Fruit fly (Drosophila melanogaster) whole organism, wandering third instar larva: ENCODE measurements around the gene DNaseII.

ENCODE experiments used
- Abd-B ChIP-seq: fragments of >200 bp; optimal IDR thresholded peaks from 2 replicates; lab custom pipeline; 2017; ENCODE audit warnings: missing biosample characterization, missing genetic modification characterization
- CG32264 ChIP-seq: fragments of 200-800 bp; sonication (Bioruptor generic); optimal IDR thresholded peaks from 2 replicates; lab custom pipeline; 2016; ENCODE audit warnings: missing biosample characterization, missing genetic modification characterization
- CG9705 ChIP-seq: fragments of 200-800 bp; sonication (Bioruptor generic); optimal IDR thresholded peaks from 2 replicates; lab custom pipeline; 2018; ENCODE audit warnings: missing biosample characterization, mild to moderate bottlenecking, missing genetic modification characterization
- CrebA ChIP-seq: fragments of 200-800 bp; sonication (Bioruptor generic); optimal IDR thresholded peaks from 2 replicates; lab custom pipeline; 2016; ENCODE audit warnings: missing biosample characterization, mild to moderate bottlenecking, missing genetic modification characterization, borderline replicate concordance
- Dfd ChIP-seq: fragments of >200 bp; optimal IDR thresholded peaks from 2 replicates; lab custom pipeline; 2017; ENCODE audit warnings: missing biosample characterization, missing genetic modification characterization
- GATAd ChIP-seq: sonication (Bioruptor generic); optimal IDR thresholded peaks from 2 replicates; lab custom pipeline; 2016; ENCODE audit warnings: missing biosample characterization, missing genetic modification characterization
- HLH106 ChIP-seq: fragments of 200-800 bp; optimal IDR thresholded peaks from 3 replicates; lab custom pipeline; 2019; ENCODE audit warnings: missing biosample characterization, mild to moderate bottlenecking, missing genetic modification characterization, moderate library complexity
- Hnf4 ChIP-seq: fragments of 200-800 bp; sonication (Bioruptor generic); optimal IDR thresholded peaks from 2 replicates; lab custom pipeline; 2016; ENCODE audit warnings: missing biosample characterization, mild to moderate bottlenecking, missing genetic modification characterization
- Hr78 ChIP-seq: fragments of >200 bp; optimal IDR thresholded peaks from 2 replicates; lab custom pipeline; 2017; ENCODE audit warnings: missing biosample characterization, missing genetic modification characterization
- Jra ChIP-seq: sonication (Bioruptor generic); optimal IDR thresholded peaks from 2 replicates; lab custom pipeline; 2016; ENCODE audit warnings: missing biosample characterization, missing genetic modification characterization
- Mio ChIP-seq: sonication (Bioruptor generic); optimal IDR thresholded peaks from 2 replicates; lab custom pipeline; 2016; ENCODE audit warnings: missing biosample characterization, missing genetic modification characterization
- Myc ChIP-seq: fragments of >200 bp; optimal IDR thresholded peaks from 2 replicates; lab custom pipeline; 2017
- N ChIP-seq: fragments of >200 bp; optimal IDR thresholded peaks from 2 replicates; lab custom pipeline; 2018; ENCODE audit warnings: missing biosample characterization, missing external identifiers, missing genetic modification characterization
- OdsH ChIP-seq: fragments of 200-800 bp; sonication (Bioruptor generic); optimal IDR thresholded peaks from 2 replicates; lab custom pipeline; 2016; ENCODE audit warnings: missing biosample characterization, mild to moderate bottlenecking, missing genetic modification characterization
- Rel ChIP-seq, 2 experiments: fragments of 200-800 bp; sonication (Bioruptor generic) in 1 of 2; optimal IDR thresholded peaks; 2 replicates in 1 of 2; 3 replicates in 1 of 2; lab custom pipeline; 2016 to 2019; ENCODE audit warnings: mild to moderate bottlenecking in 2 of 2, missing biosample characterization in 2 of 2, missing genetic modification characterization in 2 of 2, moderate library complexity in 1 of 2
- Sp1 ChIP-seq: fragments of 200-800 bp; sonication (Bioruptor generic); optimal IDR thresholded peaks from 3 replicates; lab custom pipeline; 2019; ENCODE audit warnings: missing biosample characterization, mild to moderate bottlenecking, missing genetic modification characterization, moderate library complexity
- br ChIP-seq: fragments of 200-800 bp; sonication (Bioruptor generic); optimal IDR thresholded peaks from 2 replicates; lab custom pipeline; 2016; ENCODE audit warnings: missing biosample characterization, missing genetic modification characterization
- brk ChIP-seq: fragments of 200-800 bp; sonication (Bioruptor generic); optimal IDR thresholded peaks from 2 replicates; lab custom pipeline; 2016; ENCODE audit warnings: missing biosample characterization, mild to moderate bottlenecking, missing genetic modification characterization
- dl ChIP-seq, 2 experiments: fragments of 175-275, 200-275 bp in 1 of 2; fragments of 200-275 bp in 1 of 2; sonication (Bioruptor generic); optimal IDR thresholded peaks; lab custom pipeline; 2018; ENCODE audit warnings: mild to moderate bottlenecking in 2 of 2, missing biosample characterization in 2 of 2, missing genetic modification characterization in 2 of 2, moderate library complexity in 2 of 2; ENCODE audit not compliant: partially characterized antibody in 2 of 2, insufficient read depth in 1 of 2
- dmrt93B ChIP-seq: fragments of 200-800 bp; sonication (Bioruptor generic); optimal IDR thresholded peaks from 2 replicates; lab custom pipeline; 2018; ENCODE audit warnings: missing biosample characterization, mild to moderate bottlenecking, missing genetic modification characterization
- dsf ChIP-seq: sonication (Bioruptor generic); optimal IDR thresholded peaks from 2 replicates; lab custom pipeline; 2016; ENCODE audit warnings: missing biosample characterization, missing genetic modification characterization, borderline replicate concordance
- ey ChIP-seq: fragments of 200-800 bp; sonication (Bioruptor generic); optimal IDR thresholded peaks from 2 replicates; lab custom pipeline; 2016; ENCODE audit warnings: missing biosample characterization, missing genetic modification characterization
- foxo ChIP-seq, 2 experiments: fragments of 200-800 bp; sonication (Bioruptor generic); optimal IDR thresholded peaks; 2 replicates in 1 of 2; 3 replicates in 1 of 2; lab custom pipeline; 2016 to 2017; ENCODE audit warnings: missing biosample characterization in 2 of 2, missing genetic modification characterization in 2 of 2
- fru ChIP-seq: fragments of 200-800 bp; sonication (Bioruptor generic); optimal IDR thresholded peaks from 3 replicates; lab custom pipeline; 2016; ENCODE audit warnings: missing biosample characterization, mild to moderate bottlenecking, missing genetic modification characterization
- h ChIP-seq: fragments of 200-800 bp; sonication (Bioruptor generic); optimal IDR thresholded peaks from 3 replicates; lab custom pipeline; 2016; ENCODE audit warnings: missing biosample characterization, mild to moderate bottlenecking, missing genetic modification characterization
- jim ChIP-seq: fragments of 175-275, 200-325 bp; sonication (Bioruptor generic); optimal IDR thresholded peaks from 2 replicates; lab custom pipeline; 2016; ENCODE audit warnings: missing biosample characterization, mild to moderate bottlenecking, missing genetic modification characterization
- lola ChIP-seq: fragments of >200 bp; optimal IDR thresholded peaks from 2 replicates; lab custom pipeline; 2017; ENCODE audit warnings: missing biosample characterization, missing genetic modification characterization
- pan ChIP-seq: fragments of >200 bp; optimal IDR thresholded peaks from 2 replicates; lab custom pipeline; 2017
- psq ChIP-seq: fragments of 200-800 bp; sonication (Bioruptor generic); optimal IDR thresholded peaks from 3 replicates; lab custom pipeline; 2017; ENCODE audit warnings: missing biosample characterization, mild to moderate bottlenecking, missing genetic modification characterization, moderate library complexity
- rgr ChIP-seq: fragments of 200-800 bp; sonication (Bioruptor generic); optimal IDR thresholded peaks from 3 replicates; lab custom pipeline; 2016; ENCODE audit warnings: missing biosample characterization, mild to moderate bottlenecking, missing genetic modification characterization
- sv ChIP-seq: fragments of 200-800 bp; sonication (Bioruptor generic); optimal IDR thresholded peaks from 3 replicates; lab custom pipeline; 2016; ENCODE audit warnings: missing biosample characterization, missing genetic modification characterization
- tai ChIP-seq: sonication (Bioruptor generic); optimal IDR thresholded peaks from 2 replicates; lab custom pipeline; 2016; ENCODE audit warnings: missing biosample characterization, missing genetic modification characterization
- woc ChIP-seq: sonication (Bioruptor generic); optimal IDR thresholded peaks from 2 replicates; lab custom pipeline; 2016; ENCODE audit warnings: missing biosample characterization, mild to moderate bottlenecking, missing genetic modification characterization

The DNaseII gene

DNA sequence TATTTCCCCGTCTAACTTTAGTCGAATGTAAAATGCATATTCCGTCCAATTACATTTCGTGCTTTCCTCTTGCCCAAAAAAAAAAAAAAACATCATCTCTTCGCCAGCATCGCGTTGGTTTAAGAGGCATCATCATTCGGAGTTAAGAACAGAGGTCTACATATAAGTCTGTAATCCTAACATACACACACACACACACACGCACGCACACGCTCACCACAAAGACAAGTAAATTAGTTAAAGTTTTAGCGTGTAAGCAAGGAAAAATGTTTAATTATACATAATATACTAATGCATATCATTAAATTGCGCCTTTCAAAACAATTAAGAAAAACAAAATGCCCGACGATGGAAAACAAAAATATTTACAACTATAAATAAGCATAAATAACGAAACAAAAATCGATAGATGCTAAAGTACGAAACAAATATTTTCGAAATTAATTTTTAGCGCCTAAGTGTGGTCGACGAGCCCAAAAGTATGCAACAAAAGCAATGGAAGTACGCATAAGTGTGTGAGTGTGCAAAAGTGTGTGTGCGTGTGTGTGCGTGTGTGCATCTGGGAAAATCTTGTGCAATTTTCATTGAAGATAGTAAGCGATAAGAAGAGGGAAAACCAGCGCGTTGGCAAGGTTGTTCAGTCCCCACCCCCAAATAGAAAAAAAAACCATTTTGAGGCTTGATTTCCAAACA is 3.3 kb upstream of the DNaseII start:
- no peak for TF ChIP-seq Abd-B (GFP tag; lab: Kevin White, UChicago)
- peak; percentile 25 for TF ChIP-seq Dfd (GFP tag; lab: Kevin White, UChicago)
- no peak for TF ChIP-seq h (GFP tag; lab: Kevin White, UChicago)
- no peak for TF ChIP-seq Hnf4 (GFP tag; lab: Kevin White, UChicago)
- no peak for TF ChIP-seq Jra
- no peak for TF ChIP-seq jim (GFP tag; lab: Kevin White, UChicago)
- TF ChIP-seq Mio (GFP tag; lab: Kevin White, UChicago), result no peak
- TF ChIP-seq CG9705 (GFP tag; lab: Kevin White, UChicago), result no peak
- no peak for TF ChIP-seq CrebA

DNA sequence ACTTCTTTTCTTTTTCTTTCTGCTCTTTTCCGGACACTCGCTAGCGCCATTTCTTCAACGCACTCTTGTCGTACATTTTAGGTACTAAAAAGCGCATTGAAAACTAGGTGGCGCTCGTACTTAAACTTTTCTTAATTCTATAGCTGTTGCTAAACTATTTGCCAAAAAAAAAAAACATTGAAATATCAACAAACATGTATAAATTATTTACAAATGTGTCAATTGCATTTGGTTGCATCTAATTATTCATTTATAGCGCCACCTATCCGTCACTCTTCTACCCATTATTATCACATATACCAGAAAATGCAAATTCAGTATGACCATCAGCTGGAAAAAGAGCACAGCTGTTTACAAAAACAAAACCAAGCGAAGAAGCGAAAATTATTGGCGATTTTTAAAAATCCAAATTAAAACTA is 2.1 kb downstream of the DNaseII start, which contains the start of gene CG7785:
CG7785 (plus strand) TSS at position 340 of the 419 bp plus-strand sequence.
- TF ChIP-seq Myc (lab: Kevin White, UChicago) (peak; percentile 54), dmrt93B (peak; percentile 41), rgr (GFP tag; lab: Kevin White, UChicago) (peak; percentile 53), OdsH (GFP tag; lab: Kevin White, UChicago) (peak; percentile 25), Hnf4 (GFP tag; lab: Kevin White, UChicago) (peak; percentile 20), Mio (GFP tag; lab: Kevin White, UChicago) (no peak), HLH106 (peak; percentile 35), CG32264 (GFP tag; lab: Kevin White, UChicago) (no peak), h (GFP tag; lab: Kevin White, UChicago) (peak; percentile 40), psq (GFP tag; lab: Kevin White, UChicago) (peak; percentile 14), woc (GFP tag; lab: Kevin White, UChicago) (no peak), CG9705 (GFP tag; lab: Kevin White, UChicago) (no peak), fru (GFP tag; lab: Kevin White, UChicago) (peak; percentile 26), lola (no peak), ey (peak; percentile 30), Sp1 (peak; percentile 3), tai (GFP tag; lab: Kevin White, UChicago) (peak; percentile 51), foxo (GFP tag; optimal IDR thresholded peaks at IDR 0.05; lab: Kevin White, UChicago) (peak in 1 of 2 experiments; percentile 57), br (GFP tag; lab: Kevin White, UChicago) (peak; percentile 34)

DNA sequence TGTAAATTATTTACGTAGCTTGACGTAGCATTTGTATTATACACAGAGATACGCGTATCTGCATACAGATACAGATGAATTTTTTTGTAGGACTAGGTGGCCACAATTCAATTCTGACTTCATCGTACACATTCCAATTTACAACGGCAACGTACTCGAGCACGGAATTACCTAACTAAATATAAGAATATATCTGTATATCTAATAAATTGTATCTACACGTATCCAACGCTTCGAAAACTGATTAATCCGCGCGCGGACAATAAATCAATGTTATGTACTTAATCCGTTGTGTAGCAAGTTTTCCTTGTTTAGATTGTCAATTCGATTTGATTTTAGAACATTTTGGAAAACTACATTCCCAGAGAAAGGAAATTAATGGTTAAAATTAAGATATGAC is 4.2 kb downstream of the DNaseII start, which contains the start of gene CG7794:
CG7794 (plus strand) TSS at position 301 of the 400 bp plus-strand sequence.
- TF ChIP-seq Rel (GFP tag; optimal IDR thresholded peaks at IDR 0.05; lab: Kevin White, UChicago), result no peak
- TF ChIP-seq Rel (tag; optimal IDR thresholded peaks at IDR 0.05; lab: Kevin White, UChicago), result no peak
- no peak for TF ChIP-seq GATAd (GFP tag; lab: Kevin White, UChicago)
- TF ChIP-seq Mio (GFP tag; lab: Kevin White, UChicago), result no peak
- TF ChIP-seq foxo (GFP tag; optimal IDR thresholded peaks at IDR 0.05; lab: Kevin White, UChicago), result no peak
- TF ChIP-seq N (GFP tag; lab: Kevin White, UChicago), result no peak
- no peak for TF ChIP-seq Hnf4 (GFP tag; lab: Kevin White, UChicago)
- no peak for TF ChIP-seq dsf
- TF ChIP-seq lola, result no peak
- no peak for TF ChIP-seq ey
- TF ChIP-seq dl (GFP tag; optimal IDR thresholded peaks at IDR 0.05; lab: Kevin White, UChicago; ENCODE audit: insufficient read depth in 1 of 2, partially characterized antibody in 2 of 2), result no peak
- TF ChIP-seq rgr (GFP tag; lab: Kevin White, UChicago), result no peak
- TF ChIP-seq, all 38 proteins: peak for 0

DNA sequence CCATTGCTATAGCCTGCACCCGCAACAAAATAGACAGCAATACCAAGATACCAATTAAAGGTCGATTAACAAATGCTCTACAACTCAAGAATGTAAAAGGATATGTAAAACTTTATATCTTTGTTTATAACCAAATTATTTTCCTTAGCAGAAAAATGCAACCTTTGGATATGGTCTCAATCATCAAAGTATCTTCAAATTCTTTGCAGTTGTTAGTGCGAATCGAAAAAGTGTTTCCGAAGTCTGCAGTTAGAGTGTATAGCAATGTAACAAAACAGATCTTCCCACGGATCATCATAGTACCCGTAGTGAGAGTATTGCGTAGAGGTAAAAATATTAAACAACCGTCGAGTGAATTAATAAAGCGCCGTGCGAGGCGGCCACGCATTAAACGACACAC is 7.4 kb downstream of the DNaseII start:
- TF ChIP-seq sv (GFP tag; lab: Kevin White, UChicago) (no peak), pan (lab: Kevin White, UChicago) (no peak), Hr78 (GFP tag; lab: Kevin White, UChicago) (no peak), woc (GFP tag; lab: Kevin White, UChicago) (no peak), Hnf4 (GFP tag; lab: Kevin White, UChicago) (no peak), OdsH (GFP tag; lab: Kevin White, UChicago) (no peak), br (GFP tag; lab: Kevin White, UChicago) (no peak), fru (GFP tag; lab: Kevin White, UChicago) (no peak), Sp1 (no peak), Mio (GFP tag; lab: Kevin White, UChicago) (no peak), jim (GFP tag; lab: Kevin White, UChicago) (no peak), psq (GFP tag; lab: Kevin White, UChicago) (no peak), h (GFP tag; lab: Kevin White, UChicago) (no peak), tai (GFP tag; lab: Kevin White, UChicago) (no peak), Dfd (GFP tag; lab: Kevin White, UChicago) (no peak), brk (GFP tag; lab: Kevin White, UChicago) (no peak)
